Fruit fly (Drosophila melanogaster): Measurements from ENCODE around the gene CG16953.

CG16953 gene

dm6 chr3R:20563830-20564421, 21.7 kb downstream of the CG16953 start, which contains the start of gene CG10877:
CG10877 (minus strand) TSS chr3R:20564067.
- no peak for TF ChIP-seq pan (optimal IDR thresholded peaks at IDR 0.05)

- no peak for TF ChIP-seq Dll (optimal IDR thresholded peaks at IDR 0.05)
- no peak for TF ChIP-seq EcR (GFP tag; optimal IDR thresholded peaks at IDR 0.05)
- no peak for TF ChIP-seq pan (optimal IDR thresholded peaks at IDR 0.05)
- no peak for TF ChIP-seq psq (optimal IDR thresholded peaks at IDR 0.05)
- no peak for TF ChIP-seq usp (GFP tag; optimal IDR thresholded peaks at IDR 0.05)
- TF ChIP-seq CG8478 (optimal IDR thresholded peaks at IDR 0.05) = no peak
These were observed 24.9 kb downstream of the CG16953 start, which contains the start of gene CG5191 for dm6 chr3R:20560668-20561226. CG5191 (plus strand) TSS chr3R:20560865.

- no peak for TF ChIP-seq usp (GFP tag; optimal IDR thresholded peaks at IDR 0.05)
- TF ChIP-seq EcR (GFP tag; optimal IDR thresholded peaks at IDR 0.05) = no peak
- no peak for TF ChIP-seq Dll (optimal IDR thresholded peaks at IDR 0.05)
- TF ChIP-seq CG8478 (optimal IDR thresholded peaks at IDR 0.05) = no peak
- no peak for TF ChIP-seq psq (optimal IDR thresholded peaks at IDR 0.05)
- TF ChIP-seq pan (optimal IDR thresholded peaks at IDR 0.05) = no peak
These were observed 25.5 kb downstream of the CG16953 start, which contains the start of gene CG15922 for dm6 chr3R:20560019-20560667. CG15922 (minus strand) TSS chr3R:20560280.

- TF ChIP-seq usp (GFP tag; optimal IDR thresholded peaks at IDR 0.05) (no peak), psq (optimal IDR thresholded peaks at IDR 0.05) (no peak), CG8478 (optimal IDR thresholded peaks at IDR 0.05) (no peak), pan (optimal IDR thresholded peaks at IDR 0.05) (no peak), Dll (optimal IDR thresholded peaks at IDR 0.05) (no peak), EcR (GFP tag; optimal IDR thresholded peaks at IDR 0.05) (no peak)
These were observed 27.5 kb downstream of the CG16953 start for dm6 chr3R:20558106-20558489.

- TF ChIP-seq CG8478 (optimal IDR thresholded peaks at IDR 0.05) = no peak
- no peak for TF ChIP-seq psq (optimal IDR thresholded peaks at IDR 0.05)
- no peak for TF ChIP-seq pan (optimal IDR thresholded peaks at IDR 0.05)
- no peak for TF ChIP-seq EcR (GFP tag; optimal IDR thresholded peaks at IDR 0.05)
- TF ChIP-seq usp (GFP tag; optimal IDR thresholded peaks at IDR 0.05) = no peak
- TF ChIP-seq Dll (optimal IDR thresholded peaks at IDR 0.05) = no peak
These were observed 28.1 kb downstream of the CG16953 start, which contains the start of the genes DPCoAC and CG5180 for dm6 chr3R:20557415-20558105. DPCoAC (minus strand) TSS chr3R:20557667. CG5180 (plus strand) TSS chr3R:20557930.

dm6 chr3R:20557114-20557414, 28.6 kb downstream of the CG16953 start:
- TF ChIP-seq CG8478 (optimal IDR thresholded peaks at IDR 0.05) = no peak
- no peak for TF ChIP-seq Dll (optimal IDR thresholded peaks at IDR 0.05)
- TF ChIP-seq usp (GFP tag; optimal IDR thresholded peaks at IDR 0.05) = no peak
- TF ChIP-seq pan (optimal IDR thresholded peaks at IDR 0.05) = no peak
- TF ChIP-seq EcR (GFP tag; optimal IDR thresholded peaks at IDR 0.05) = no peak

dm6 chr3R:20556281-20557113, 29.1 kb downstream of the CG16953 start:
- TF ChIP-seq psq (optimal IDR thresholded peaks at IDR 0.05) (no peak), pan (optimal IDR thresholded peaks at IDR 0.05) (no peak), usp (GFP tag; optimal IDR thresholded peaks at IDR 0.05) (no peak), CG8478 (optimal IDR thresholded peaks at IDR 0.05) (no peak), Dll (optimal IDR thresholded peaks at IDR 0.05) (no peak), EcR (GFP tag; optimal IDR thresholded peaks at IDR 0.05) (no peak)

dm6 chr3R:20555720-20556280, 29.8 kb downstream of the CG16953 start:
- TF ChIP-seq Dll (optimal IDR thresholded peaks at IDR 0.05) (peak; percentile 47), CG8478 (optimal IDR thresholded peaks at IDR 0.05) (no peak)

- TF ChIP-seq Dll (optimal IDR thresholded peaks at IDR 0.05) (no peak), pan (optimal IDR thresholded peaks at IDR 0.05) (no peak), CG8478 (optimal IDR thresholded peaks at IDR 0.05) (no peak), EcR (GFP tag; optimal IDR thresholded peaks at IDR 0.05) (no peak), psq (optimal IDR thresholded peaks at IDR 0.05) (no peak), usp (GFP tag; optimal IDR thresholded peaks at IDR 0.05) (no peak)
These were observed 30.6 kb downstream of the CG16953 start for dm6 chr3R:20555023-20555422.

- TF ChIP-seq EcR (GFP tag; optimal IDR thresholded peaks at IDR 0.05) (no peak), psq (optimal IDR thresholded peaks at IDR 0.05) (no peak), CG8478 (optimal IDR thresholded peaks at IDR 0.05) (no peak), pan (optimal IDR thresholded peaks at IDR 0.05) (no peak), usp (GFP tag; optimal IDR thresholded peaks at IDR 0.05) (no peak), Dll (optimal IDR thresholded peaks at IDR 0.05) (no peak)
These were observed 31.3 kb downstream of the CG16953 start, which contains the start of gene att-ORFB for dm6 chr3R:20554300-20554699. att-ORFB (minus strand) TSS chr3R:20554400.

dm6 chr3R:20552093-20552492, 33.5 kb downstream of the CG16953 start, which contains the start of gene Stat92E:
Stat92E (minus strand) TSS chr3R:20552311.
- TF ChIP-seq psq (optimal IDR thresholded peaks at IDR 0.05) (no peak), Dll (optimal IDR thresholded peaks at IDR 0.05) (no peak), CG8478 (optimal IDR thresholded peaks at IDR 0.05) (no peak), pan (optimal IDR thresholded peaks at IDR 0.05) (no peak), usp (GFP tag; optimal IDR thresholded peaks at IDR 0.05) (no peak), EcR (GFP tag; optimal IDR thresholded peaks at IDR 0.05) (no peak)
